Worm (Caenorhabditis elegans) whole organism, late embryonic: ENCODE measurements around the gene C14B9.2.

Experiments used
- ceh-18 ChIP-seq: sonication (generic microtip); optimal IDR thresholded peaks from 2 replicates; lab custom pipeline; 2016; ENCODE audit warnings: missing genetic modification characterization, missing compliant biosample characterization
- ceh-31 ChIP-seq: sonication (generic microtip); optimal IDR thresholded peaks from 2 replicates; lab custom pipeline; 2016; ENCODE audit warnings: missing genetic modification characterization, missing compliant biosample characterization
- ceh-45 ChIP-seq: fragments of 200-800 bp; sonication (Bioruptor generic); IDR thresholded peaks from 2 replicates; pipeline ENCODE4 v1.3.6; 2022; ENCODE audit warnings: missing genetic modification reagents, missing genetic modification characterization, missing compliant biosample characterization
- fkh-10 ChIP-seq: fragments of 150-350 bp; optimal IDR thresholded peaks from 2 replicates; lab custom pipeline; 2014; ENCODE audit warnings: missing biosample characterization, missing genetic modification reagents, missing genetic modification characterization
- hlh-13 ChIP-seq: fragments of 200-800 bp; sonication (Bioruptor generic); optimal IDR thresholded peaks from 2 replicates; lab custom pipeline; 2018; ENCODE audit warnings: mild to moderate bottlenecking, missing genetic modification characterization, missing compliant biosample characterization
- nhr-11 ChIP-seq: fragments of 150-350 bp; optimal IDR thresholded peaks from 2 replicates; lab custom pipeline; 2014; ENCODE audit warnings: missing biosample characterization, missing genetic modification characterization
- odd-2 ChIP-seq: sonication (generic microtip); optimal IDR thresholded peaks from 2 replicates; lab custom pipeline; 2017; ENCODE audit warnings: antibody characterized with exemption, mild to moderate bottlenecking, missing genetic modification characterization, missing compliant biosample characterization
- sox-2 ChIP-seq: fragments of 200-800 bp; sonication (Bioruptor generic); IDR thresholded peaks from 2 replicates; pipeline ENCODE4 v1.3.6; 2022; ENCODE audit warnings: missing genetic modification reagents, missing genetic modification characterization, missing compliant biosample characterization
- syd-9 ChIP-seq: sonication (generic microtip); optimal IDR thresholded peaks from 2 replicates; lab custom pipeline; 2016; ENCODE audit warnings: mild to moderate bottlenecking, missing genetic modification characterization, moderate library complexity, missing compliant biosample characterization
- tbx-2 ChIP-seq: sonication (generic microtip); optimal IDR thresholded peaks from 2 replicates; lab custom pipeline; 2016; ENCODE audit warnings: missing genetic modification characterization, missing compliant biosample characterization

DNA sequence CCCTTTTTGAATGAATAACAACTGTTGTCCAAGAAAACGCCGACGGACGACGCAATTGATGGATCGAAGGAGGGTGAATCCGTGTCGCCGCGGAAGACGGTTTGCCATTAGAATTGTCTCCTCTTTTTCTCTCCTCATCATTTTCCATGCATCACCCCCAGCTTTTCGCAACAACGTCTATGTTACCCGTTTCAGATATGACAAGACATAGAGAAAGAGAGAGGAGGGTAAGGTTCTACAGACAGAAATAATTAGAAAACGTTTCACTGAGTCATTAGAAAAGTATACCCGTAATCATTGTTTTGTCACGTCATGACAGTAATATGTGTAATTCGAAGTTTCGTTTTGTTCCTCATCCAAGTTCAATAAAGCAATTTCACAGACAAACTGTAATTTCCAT, 27.7 kb upstream of the C14B9.2 start:
- no peak for TF ChIP-seq tbx-2 (tag; lab: Kevin White, UChicago)
- TF ChIP-seq nhr-11: no peak
- no peak for TF ChIP-seq ceh-45
- TF ChIP-seq sox-2 (GFP tag; lab: Robert Waterston, UW): no peak
- TF ChIP-seq odd-2 (tag; lab: Kevin White, UChicago): no peak
- no peak for TF ChIP-seq ceh-31
- no peak for TF ChIP-seq hlh-13 (GFP tag; lab: Kevin White, UChicago)
- TF ChIP-seq syd-9 (tag; lab: Kevin White, UChicago): no peak
- no peak for TF ChIP-seq ceh-18 (tag; lab: Kevin White, UChicago)
- no peak for TF ChIP-seq fkh-10 (GFP tag; lab: Kevin White, UChicago)
